Fruit fly (Drosophila melanogaster) whole organism, adult: ENCODE results near the gene S6k.
A peak's percentile ranks its signal among the peaks of the same experiment; 100 is the strongest.

Experiments used
- CG12768 ChIP-seq: fragments of 200-800 bp; sonication (Bioruptor generic); optimal IDR thresholded peaks from 2 replicates; lab custom pipeline; 2017; ENCODE audit warnings: missing biosample characterization, missing genetic modification characterization, mild to moderate bottlenecking, moderate library complexity, missing genetic modification reagents
- CG14711 ChIP-seq: fragments of 200-800 bp; sonication (Bioruptor generic); optimal IDR thresholded peaks from 2 replicates; lab custom pipeline; 2018; ENCODE audit warnings: missing biosample characterization, mild to moderate bottlenecking, missing genetic modification characterization, moderate library complexity
- CG33017 ChIP-seq: fragments of 200-800 bp; sonication (Bioruptor generic); optimal IDR thresholded peaks from 2 replicates; lab custom pipeline; 2018; ENCODE audit warnings: missing biosample characterization, mild to moderate bottlenecking, missing genetic modification characterization, moderate library complexity
- CG5204 ChIP-seq: fragments of 200-800 bp; sonication (Bioruptor generic); optimal IDR thresholded peaks from 2 replicates; lab custom pipeline; 2016; ENCODE audit warnings: missing biosample characterization, missing genetic modification characterization
- CG7045 ChIP-seq: fragments of 200-800 bp; sonication (Bioruptor generic); optimal IDR thresholded peaks from 2 replicates; lab custom pipeline; 2017; ENCODE audit warnings: missing biosample characterization, mild to moderate bottlenecking, missing genetic modification characterization
- CG7101 ChIP-seq: fragments of 200-800 bp; sonication (Bioruptor generic); optimal IDR thresholded peaks from 2 replicates; lab custom pipeline; 2018; ENCODE audit warnings: missing biosample characterization, mild to moderate bottlenecking, missing genetic modification characterization, moderate library complexity
- Crg-1 ChIP-seq: fragments of 200-800 bp; sonication (Bioruptor generic); optimal IDR thresholded peaks from 2 replicates; lab custom pipeline; 2016; ENCODE audit warnings: missing biosample characterization, missing genetic modification characterization
- bab1 ChIP-seq: fragments of 200-800 bp; sonication (Bioruptor generic); optimal IDR thresholded peaks from 3 replicates; lab custom pipeline; 2019; ENCODE audit warnings: missing biosample characterization, mild to moderate bottlenecking, missing genetic modification characterization, moderate library complexity
- cnc ChIP-seq, 2 experiments: fragments of >200 bp; optimal IDR thresholded peaks; 2 replicates each; lab custom pipeline; 2017
- kay ChIP-seq: fragments of 200-800 bp; sonication (Bioruptor generic); peaks from one replicate; lab custom pipeline; 2016; ENCODE audit warnings: missing biosample characterization, missing genetic modification characterization, borderline replicate concordance
- pad ChIP-seq: fragments of 200-800 bp; sonication (Bioruptor generic); optimal IDR thresholded peaks from 3 replicates; lab custom pipeline; 2017; ENCODE audit warnings: missing biosample characterization, missing genetic modification characterization, mild to moderate bottlenecking, moderate library complexity, missing genetic modification reagents

dm6 chr3L:5821506-5821905 lies 10.8 kb upstream of the S6k start:
- no peak for TF ChIP-seq CG12768 (GFP tag; lab: Kevin White, UChicago)
- TF ChIP-seq pad (GFP tag; lab: Kevin White, UChicago) = no peak
- no peak for TF ChIP-seq kay (GFP tag; lab: Kevin White, UChicago)
- peak; percentile 14 for TF ChIP-seq CG7101 (tag; lab: Kevin White, UChicago)
- no peak for TF ChIP-seq CG33017
- peak; percentile 21 for TF ChIP-seq CG14711 (tag; lab: Kevin White, UChicago)
- TF ChIP-seq Crg-1 (GFP tag; lab: Kevin White, UChicago) = no peak
- TF ChIP-seq cnc (optimal IDR thresholded peaks at IDR 0.05; lab: Kevin White, UChicago) = no peak
- TF ChIP-seq CG7045 = peak; percentile 30
- no peak for TF ChIP-seq bab1 (GFP tag; lab: Kevin White, UChicago)
- TF ChIP-seq CG5204 = peak; percentile 27
